Fruit fly (Drosophila melanogaster) whole organism, embryonic: ENCODE measurements around the gene nudC.

Source experiments
- C15 ChIP-seq: fragments of 200-800 bp; sonication (Bioruptor generic); IDR thresholded peaks from 3 replicates; pipeline ENCODE4 v1.3.6; 2022; ENCODE audit warnings: missing biosample characterization, missing genetic modification characterization
- CG1024 ChIP-seq: fragments of 200-800 bp; sonication (Bioruptor generic); IDR thresholded peaks from 2 replicates; pipeline ENCODE4 v1.3.6; 2022; ENCODE audit warnings: missing biosample characterization, missing genetic modification characterization
- CG10431 ChIP-seq: fragments of 200-800 bp; sonication (Bioruptor generic); optimal IDR thresholded peaks from 3 replicates; lab custom pipeline; 2018; ENCODE audit warnings: missing biosample characterization, mild to moderate bottlenecking, missing genetic modification characterization
- CG10565 ChIP-seq: fragments of 200-800 bp; sonication (Bioruptor generic); optimal IDR thresholded peaks from 3 replicates; lab custom pipeline; 2016; ENCODE audit warnings: missing biosample characterization, mild to moderate bottlenecking, missing genetic modification characterization
- CG11085 ChIP-seq: fragments of 200-800 bp; sonication (Bioruptor generic); IDR thresholded peaks from 2 replicates; pipeline ENCODE4 v1.3.6; 2022; ENCODE audit warnings: missing biosample characterization, missing genetic modification characterization
- CG12071 ChIP-seq: fragments of 200-800 bp; sonication (Bioruptor generic); optimal IDR thresholded peaks from 3 replicates; lab custom pipeline; 2018; ENCODE audit warnings: missing biosample characterization, mild to moderate bottlenecking, missing genetic modification characterization
- CG1603 ChIP-seq: fragments of 200-800 bp; sonication (Bioruptor generic); optimal IDR thresholded peaks from 2 replicates; lab custom pipeline; 2019; ENCODE audit warnings: missing biosample characterization, mild to moderate bottlenecking, missing genetic modification characterization, moderate library complexity
- CG17361 ChIP-seq: fragments of 200-800 bp; sonication (Bioruptor generic); IDR thresholded peaks from 3 replicates; pipeline ENCODE4 v1.3.6; 2022; ENCODE audit warnings: missing biosample characterization, missing genetic modification characterization
- CG18619 ChIP-seq: fragments of 200-800 bp; sonication (Bioruptor generic); optimal IDR thresholded peaks from 3 replicates; lab custom pipeline; 2017; ENCODE audit warnings: missing biosample characterization, mild to moderate bottlenecking, missing genetic modification characterization
- CG4404 ChIP-seq: fragments of 200-800 bp; sonication (Bioruptor generic); IDR thresholded peaks from 2 replicates; pipeline ENCODE4 v1.3.6; 2022; ENCODE audit warnings: missing biosample characterization, missing genetic modification characterization
- CG4424 ChIP-seq: fragments of 200-800 bp; sonication (Bioruptor generic); optimal IDR thresholded peaks from 3 replicates; lab custom pipeline; 2016; ENCODE audit warnings: missing biosample characterization, missing genetic modification characterization
- CG4707 ChIP-seq: fragments of 200-800 bp; sonication (Bioruptor generic); optimal IDR thresholded peaks from 2 replicates; lab custom pipeline; 2018; ENCODE audit warnings: missing biosample characterization, mild to moderate bottlenecking, missing genetic modification characterization, moderate library complexity
- CG4820 ChIP-seq: fragments of 200-800 bp; sonication (Bioruptor generic); optimal IDR thresholded peaks from 3 replicates; lab custom pipeline; 2016; ENCODE audit warnings: missing biosample characterization, missing genetic modification characterization
- CG6254 ChIP-seq: fragments of 200-800 bp; sonication (Bioruptor generic); optimal IDR thresholded peaks from 3 replicates; lab custom pipeline; 2017; ENCODE audit warnings: mild to moderate bottlenecking, missing biosample characterization, missing genetic modification reagents, missing genetic modification characterization
- CG6765 ChIP-seq: fragments of 200-800 bp; sonication (Bioruptor generic); optimal IDR thresholded peaks from 3 replicates; lab custom pipeline; 2017; ENCODE audit warnings: missing biosample characterization, mild to moderate bottlenecking, missing genetic modification characterization
- CG7745 ChIP-seq: fragments of 200-800 bp; sonication (Bioruptor generic); optimal IDR thresholded peaks from 2 replicates; lab custom pipeline; 2018; ENCODE audit warnings: missing biosample characterization, mild to moderate bottlenecking, missing genetic modification characterization, moderate library complexity
- CG7786 ChIP-seq: fragments of 200-800 bp; sonication (Bioruptor generic); optimal IDR thresholded peaks from 2 replicates; lab custom pipeline; 2016; ENCODE audit warnings: missing biosample characterization, missing genetic modification characterization
- CG7928 ChIP-seq: fragments of 200-800 bp; sonication (Bioruptor generic); optimal IDR thresholded peaks from 2 replicates; lab custom pipeline; 2017; ENCODE audit warnings: missing biosample characterization, mild to moderate bottlenecking, missing genetic modification characterization
- CG7963 ChIP-seq: fragments of 200-800 bp; sonication (Bioruptor generic); IDR thresholded peaks from 3 replicates; pipeline ENCODE4 v1.3.6; 2022; ENCODE audit warnings: missing biosample characterization, missing genetic modification characterization; ENCODE audit not compliant: partially characterized antibody
- CkIIα-i1 ChIP-seq: fragments of 200-800 bp; sonication (Bioruptor generic); IDR thresholded peaks from 2 replicates; pipeline ENCODE4 v1.3.6; 2022; ENCODE audit warnings: missing biosample characterization, missing genetic modification characterization
- Dll ChIP-seq: fragments of 200-800 bp; sonication (Bioruptor generic); IDR thresholded peaks from 4 replicates; pipeline ENCODE4 v1.3.6; 2022; ENCODE audit warnings: missing biosample characterization, missing genetic modification characterization; ENCODE audit not compliant: partially characterized antibody
- HmgD ChIP-seq: fragments of 200-800 bp; sonication (Bioruptor generic); optimal IDR thresholded peaks from 3 replicates; lab custom pipeline; 2016; ENCODE audit warnings: missing biosample characterization, missing genetic modification characterization
- Hr3 ChIP-seq: fragments of 200-800 bp; sonication (Bioruptor generic); optimal IDR thresholded peaks from 3 replicates; lab custom pipeline; 2016; ENCODE audit warnings: missing biosample characterization, missing genetic modification characterization
- Jarid2 ChIP-seq: fragments of 200-800 bp; sonication (Bioruptor generic); optimal IDR thresholded peaks from 3 replicates; lab custom pipeline; 2017; ENCODE audit warnings: mild to moderate bottlenecking, missing biosample characterization, missing genetic modification reagents, missing genetic modification characterization
- Max ChIP-seq: fragments of 200-800 bp; sonication (Bioruptor generic); optimal IDR thresholded peaks from 2 replicates; lab custom pipeline; 2016; ENCODE audit warnings: missing biosample characterization, mild to moderate bottlenecking, missing genetic modification characterization
- Mrtf ChIP-seq: fragments of 200-800 bp; sonication (Bioruptor generic); IDR thresholded peaks from 3 replicates; pipeline ENCODE4 v1.3.6; 2022; ENCODE audit warnings: missing biosample characterization, missing genetic modification characterization
- Nf-YA ChIP-seq: fragments of 200-800 bp; sonication (Bioruptor generic); IDR thresholded peaks from 2 replicates; pipeline ENCODE4 v1.3.6; 2022; ENCODE audit warnings: missing biosample characterization, missing genetic modification characterization
- Sin3A ChIP-seq: fragments of >200 bp; optimal IDR thresholded peaks from 2 replicates; lab custom pipeline; 2018
- Six4 ChIP-seq: fragments of 200-800 bp; sonication (Bioruptor generic); optimal IDR thresholded peaks from 2 replicates; lab custom pipeline; 2016; ENCODE audit warnings: missing biosample characterization, missing genetic modification characterization
- Sry-δ ChIP-seq: fragments of 200-800 bp; sonication (Bioruptor generic); optimal IDR thresholded peaks from 2 replicates; lab custom pipeline; 2016; ENCODE audit warnings: missing biosample characterization, missing genetic modification characterization
- Vsx1 ChIP-seq: fragments of 200-800 bp; sonication (Bioruptor generic); optimal IDR thresholded peaks from 2 replicates; lab custom pipeline; 2017; ENCODE audit warnings: missing biosample characterization, mild to moderate bottlenecking, missing genetic modification characterization, missing genetic modification reagents
- br ChIP-seq: fragments of >200 bp; optimal IDR thresholded peaks from 2 replicates; lab custom pipeline; 2017
- crc ChIP-seq: fragments of 200-800 bp; sonication (Bioruptor generic); optimal IDR thresholded peaks from 2 replicates; lab custom pipeline; 2016; ENCODE audit warnings: missing biosample characterization, missing genetic modification characterization
- dysf ChIP-seq: fragments of 200-800 bp; sonication (Bioruptor generic); IDR thresholded peaks from 3 replicates; pipeline ENCODE4 v1.3.6; 2022; ENCODE audit warnings: missing biosample characterization, missing genetic modification characterization
- ewg ChIP-seq: fragments of 200-800 bp; sonication (Bioruptor generic); optimal IDR thresholded peaks from 3 replicates; lab custom pipeline; 2017; ENCODE audit warnings: mild to moderate bottlenecking, missing biosample characterization, missing genetic modification reagents, missing genetic modification characterization
- fd64A ChIP-seq: fragments of 200-800 bp; sonication (Bioruptor generic); optimal IDR thresholded peaks from 3 replicates; lab custom pipeline; 2018; ENCODE audit warnings: missing biosample characterization, mild to moderate bottlenecking, missing genetic modification characterization
- gt ChIP-seq: fragments of 200-800 bp; sonication (Bioruptor generic); IDR thresholded peaks from 2 replicates; pipeline ENCODE4 v1.3.6; 2022; ENCODE audit warnings: missing biosample characterization, missing genetic modification characterization
- hth ChIP-seq: fragments of >200 bp; optimal IDR thresholded peaks from 2 replicates; lab custom pipeline; 2017; ENCODE audit warnings: inconsistent platforms
- lov ChIP-seq, 2 experiments: fragments of 200-800 bp in 1 of 2; fragments of >200 bp in 1 of 2; sonication (Bioruptor generic) in 1 of 2; IDR thresholded peaks in 1 of 2; optimal IDR thresholded peaks in 1 of 2; 2 replicates in 1 of 2; 3 replicates in 1 of 2; pipeline versions ENCODE4 v1.3.6 to Lab custom; 2017 to 2022; ENCODE audit warnings: missing biosample characterization in 1 of 2, missing genetic modification characterization in 1 of 2
- p53 ChIP-seq: fragments of 200-800 bp; sonication (Bioruptor generic); optimal IDR thresholded peaks from 2 replicates; lab custom pipeline; 2016; ENCODE audit warnings: missing biosample characterization, missing genetic modification characterization
- pho ChIP-seq: fragments of 200-800 bp; sonication (Bioruptor generic); optimal IDR thresholded peaks from 2 replicates; lab custom pipeline; 2016; ENCODE audit warnings: missing biosample characterization, missing genetic modification characterization
- phol ChIP-seq: fragments of 200-800 bp; sonication (Bioruptor generic); optimal IDR thresholded peaks from 3 replicates; lab custom pipeline; 2018; ENCODE audit warnings: missing biosample characterization, mild to moderate bottlenecking, missing genetic modification characterization, moderate library complexity
- sd ChIP-seq: fragments of 200-800 bp; sonication (Bioruptor generic); optimal IDR thresholded peaks from 3 replicates; lab custom pipeline; 2018; ENCODE audit warnings: missing biosample characterization, mild to moderate bottlenecking, missing genetic modification characterization, moderate library complexity
- sens-2 ChIP-seq: fragments of 200-800 bp; sonication (Bioruptor generic); IDR thresholded peaks from 2 replicates; pipeline ENCODE4 v1.3.6; 2022; ENCODE audit warnings: missing biosample characterization, missing genetic modification characterization
- sob ChIP-seq: fragments of 200-800 bp; sonication (Bioruptor generic); IDR thresholded peaks from 2 replicates; pipeline ENCODE4 v1.3.6; 2022; ENCODE audit warnings: missing biosample characterization, missing genetic modification characterization
- sqz ChIP-seq: fragments of 200-800 bp; sonication (Bioruptor generic); optimal IDR thresholded peaks from 3 replicates; lab custom pipeline; 2018; ENCODE audit warnings: missing biosample characterization, mild to moderate bottlenecking, missing genetic modification characterization
- stc ChIP-seq: fragments of 200-800 bp; sonication (Bioruptor generic); IDR thresholded peaks from 2 replicates; pipeline ENCODE4 v1.3.6; 2022; ENCODE audit warnings: missing biosample characterization, missing genetic modification characterization
- tna ChIP-seq: fragments of 200-800 bp; sonication (Bioruptor generic); IDR thresholded peaks from 2 replicates; pipeline ENCODE4 v1.3.6; 2022; ENCODE audit warnings: missing biosample characterization, missing genetic modification characterization; ENCODE audit not compliant: partially characterized antibody
- ttk ChIP-seq: fragments of 200-800 bp; sonication (Bioruptor generic); IDR thresholded peaks from 2 replicates; pipeline ENCODE4 v2.1.2; 2022; ENCODE audit warnings: missing biosample characterization, missing genetic modification characterization
- wor ChIP-seq: fragments of 200-800 bp; sonication (Bioruptor generic); IDR thresholded peaks from 2 replicates; pipeline ENCODE4 v1.3.6; 2022; ENCODE audit warnings: missing biosample characterization, missing genetic modification characterization
- zfh1 ChIP-seq: fragments of 200-800 bp; sonication (Bioruptor generic); IDR thresholded peaks from 3 replicates; pipeline ENCODE4 v1.3.6; 2022; ENCODE audit warnings: missing biosample characterization, missing genetic modification characterization

Gene nudC

dm6 chr3L:16806823-16807325, 2.1 kb downstream of the nudC start (continued):
- TF ChIP-seq CG4424 (GFP tag; lab: Kevin White, UChicago), result peak; percentile 47
- TF ChIP-seq CG1603 (tag; lab: Kevin White, UChicago), result no peak
- TF ChIP-seq Hr3 (GFP tag; lab: Kevin White, UChicago), result peak; percentile 71
- TF ChIP-seq CG7745, result no peak
- TF ChIP-seq ewg (GFP tag; lab: Kevin White, UChicago), result peak; percentile 31
- TF ChIP-seq CG4820 (GFP tag; lab: Kevin White, UChicago), result peak; percentile 47
- TF ChIP-seq Vsx1, result peak; percentile 42
- no peak for TF ChIP-seq Nf-YA
- TF ChIP-seq zfh1, result 0 out of 3 replicates have a peak, but pooled peaks have one; percentile 9
- TF ChIP-seq CG10431 (GFP tag; lab: Kevin White, UChicago), result no peak
- no peak for TF ChIP-seq Dll (GFP tag; lab: Robert Waterston, UW)
- TF ChIP-seq CG7786 (GFP tag; lab: Kevin White, UChicago), result no peak
- no peak for TF ChIP-seq br (lab: Kevin White, UChicago)
- TF ChIP-seq fd64A (GFP tag; lab: Kevin White, UChicago), result no peak
- TF ChIP-seq Max (GFP tag; lab: Kevin White, UChicago), result no peak
- TF ChIP-seq tna (GFP tag; lab: Robert Waterston, UW), result no peak
- TF ChIP-seq CG4707, result no peak
- TF ChIP-seq C15, result no peak
- TF ChIP-seq Jarid2 (GFP tag; lab: Kevin White, UChicago), result no peak
- no peak for TF ChIP-seq sd (tag; lab: Kevin White, UChicago)
- peak; percentile 29; the same call in 1 of the 2 replicates for TF ChIP-seq CG4404
- peak; percentile 91 for TF ChIP-seq CG17361 (GFP tag; lab: Robert Waterston, UW)
- TF ChIP-seq HmgD (GFP tag; lab: Kevin White, UChicago), result no peak
- 0 out of 2 replicates have a peak, but pooled peaks have one; percentile 33 for TF ChIP-seq ttk
- 0 out of 2 replicates have a peak, but pooled peaks have one; percentile 34 for TF ChIP-seq wor (GFP tag; lab: Robert Waterston, UW)
- TF ChIP-seq dysf, result peak; percentile 71
- TF ChIP-seq Mrtf, result 0 out of 3 replicates have a peak, but pooled peaks have one; percentile 12
- no peak for TF ChIP-seq lov (optimal IDR thresholded peaks at IDR 0.05; lab: Kevin White, UChicago)
- no peak for TF ChIP-seq lov (GFP tag; IDR thresholded peaks at IDR 0.05; lab: Robert Waterston, UW)
- TF ChIP-seq CG1024 (GFP tag; lab: Robert Waterston, UW), result 0 out of 2 replicates have a peak, but pooled peaks have one; percentile 25
- TF ChIP-seq sqz (GFP tag; lab: Kevin White, UChicago), result peak; percentile 34
- peak; percentile 30 for TF ChIP-seq Six4 (GFP tag; lab: Kevin White, UChicago)
- peak; percentile 49 for TF ChIP-seq CG6254 (GFP tag; lab: Kevin White, UChicago)
- no peak for TF ChIP-seq Sry-δ (GFP tag; lab: Kevin White, UChicago)
- TF ChIP-seq gt (GFP tag; lab: Robert Waterston, UW), result no peak
- no peak for TF ChIP-seq crc (GFP tag; lab: Kevin White, UChicago)
- TF ChIP-seq CG7928, result no peak
- peak; percentile 20 for TF ChIP-seq pho (GFP tag; lab: Kevin White, UChicago)
- TF ChIP-seq CkIIα-i1 (GFP tag; lab: Robert Waterston, UW), result no peak
- no peak for TF ChIP-seq Sin3A (lab: Kevin White, UChicago)
- TF ChIP-seq p53 (GFP tag; lab: Kevin White, UChicago), result no peak
- TF ChIP-seq phol, result peak; percentile 83
- TF ChIP-seq sob (GFP tag; lab: Robert Waterston, UW), result no peak
- no peak for TF ChIP-seq CG11085 (GFP tag; lab: Robert Waterston, UW)
- TF ChIP-seq CG6765, result peak; percentile 39
- TF ChIP-seq CG10565 (GFP tag; lab: Kevin White, UChicago), result no peak
- peak; percentile 81 for TF ChIP-seq CG18619
- peak; percentile 23 for TF ChIP-seq CG12071 (GFP tag; lab: Kevin White, UChicago)
- no peak for TF ChIP-seq CG7963 (GFP tag; lab: Robert Waterston, UW)
- TF ChIP-seq stc, result 0 out of 2 replicates have a peak, but pooled peaks have one; percentile 42
- 0 out of 2 replicates have a peak, but pooled peaks have one; percentile 21 for TF ChIP-seq sens-2 (GFP tag; lab: Robert Waterston, UW)
- TF ChIP-seq hth (lab: Kevin White, UChicago), result no peak
